Worm (Caenorhabditis elegans): ENCODE results near the gene C18C4.7.

ce11 chrV:5535774-5536173, 31.2 kb downstream of the C18C4.7 start, which contains the start of gene C24G6.8:
- no peak for TF ChIP-seq ama-1 (optimal IDR thresholded peaks at IDR 0.05)
- no peak for TF ChIP-seq ama-1 (GFP tag; optimal IDR thresholded peaks at IDR 0.05)
- no peak for TF ChIP-seq nfyb-1 (GFP tag; IDR thresholded peaks at IDR 0.05)
- TF ChIP-seq rec-8 (tag; optimal IDR thresholded peaks at IDR 0.05) = no peak

All from whole organism, young adult.